Worm (Caenorhabditis elegans) whole organism, midembryonic: ENCODE results near the gene wht-1.

Source experiments
- cog-1 ChIP-seq: sonication (generic microtip); optimal IDR thresholded peaks from 2 replicates; lab custom pipeline; 2016; ENCODE audit warnings: missing genetic modification characterization, missing compliant biosample characterization
- flt-1 ChIP-seq: fragments of 200-800 bp; sonication (Bioruptor generic); IDR thresholded peaks from 2 replicates; pipeline ENCODE4 v1.3.6; 2022; ENCODE audit warnings: missing genetic modification characterization, missing compliant biosample characterization
- klf-2 ChIP-seq: fragments of 200-800 bp; sonication (Bioruptor generic); conservative IDR thresholded peaks from 2 replicates; pipeline ENCODE4 v1.3.6; 2022; ENCODE audit warnings: missing genetic modification reagents, missing genetic modification characterization, missing compliant biosample characterization
- ref-1 ChIP-seq: fragments of 200-800 bp; sonication (Bioruptor generic); conservative IDR thresholded peaks from 2 replicates; pipeline ENCODE4 v1.3.6; 2022; ENCODE audit warnings: missing genetic modification reagents, missing genetic modification characterization, missing compliant biosample characterization
- tab-1 ChIP-seq: fragments of 200-800 bp; sonication (Bioruptor generic); IDR thresholded peaks from 2 replicates; pipeline ENCODE4 v1.3.6; 2022; ENCODE audit warnings: missing genetic modification characterization, missing compliant biosample characterization
- ztf-23 ChIP-seq: fragments of 200-800 bp; sonication (Bioruptor generic); IDR thresholded peaks from 2 replicates; pipeline ENCODE4 v1.3.6; 2022; ENCODE audit warnings: missing genetic modification reagents, missing genetic modification characterization, missing compliant biosample characterization

ce11 chrIII:6085311-6085710 is 2.2 kb downstream of the wht-1 start:
- no peak for TF ChIP-seq tab-1 (GFP tag; lab: Robert Waterston, UW)
- no peak for TF ChIP-seq klf-2 (GFP tag; lab: Robert Waterston, UW)
- no peak for TF ChIP-seq ref-1 (GFP tag; lab: Robert Waterston, UW)
- no peak for TF ChIP-seq flt-1 (GFP tag; lab: Robert Waterston, UW)
- TF ChIP-seq ztf-23 (GFP tag; lab: Robert Waterston, UW), result no peak
- TF ChIP-seq cog-1 (tag; lab: Kevin White, UChicago), result no peak
